Fruit fly (Drosophila melanogaster): ENCODE measurements around the gene hh.
A peak's percentile ranks its signal among the peaks of the same experiment; 100 is the strongest.

The hh gene

DNA sequence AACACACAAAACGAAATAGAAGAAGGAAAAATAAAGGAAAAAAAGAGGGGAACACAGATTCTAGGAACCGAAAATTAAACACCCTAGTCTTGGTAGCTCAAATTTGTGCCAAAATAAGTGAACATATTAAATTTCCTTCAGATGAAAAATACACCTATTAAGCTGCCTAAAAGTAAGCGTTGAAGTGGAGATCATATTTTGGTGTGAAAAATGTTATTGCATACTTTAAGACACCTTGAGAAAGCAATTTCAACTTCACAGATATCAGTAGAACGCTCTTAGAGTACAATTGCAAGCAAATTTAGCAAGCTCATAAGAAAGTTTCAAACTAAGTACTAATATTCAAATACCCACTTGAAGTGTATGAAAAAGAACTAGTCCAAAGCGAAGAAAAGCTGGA lies 31.0 kb downstream of the hh start (continued):
- TF ChIP-seq CG2129 (GFP tag; IDR thresholded peaks at IDR 0.05; ENCODE audit: partially characterized antibody) (no peak), CG18619 (GFP tag; optimal IDR thresholded peaks at IDR 0.05) (peak; percentile 37), Hr51 (GFP tag; optimal IDR thresholded peaks at IDR 0.05) (peak in 1 of 2 experiments; percentile 18), sim (GFP tag; IDR thresholded peaks at IDR 0.05) (no peak), CG12659 (GFP tag; optimal IDR thresholded peaks at IDR 0.05) (peak; percentile 2), CG2678 (tag; optimal IDR thresholded peaks at IDR 0.05) (peak; percentile 56), mirr (GFP tag; optimal IDR thresholded peaks at IDR 0.05) (no peak), TFAM (GFP tag; optimal IDR thresholded peaks at IDR 0.05) (no peak), GATAe (GFP tag; conservative IDR thresholded peaks at IDR 0.05) (no peak), CG31224 (GFP tag; IDR thresholded peaks at IDR 0.05) (no peak), seq (GFP tag; IDR thresholded peaks at IDR 0.05) (no peak), Chrac-16 (GFP tag; optimal IDR thresholded peaks at IDR 0.05) (no peak), CG8924 (tag; optimal IDR thresholded peaks at IDR 0.05) (no peak), CG10321 (GFP tag; IDR thresholded peaks at IDR 0.05) (no peak), Gsc (GFP tag; IDR thresholded peaks at IDR 0.05) (no peak), cas (GFP tag; IDR thresholded peaks at IDR 0.05) (no peak), CG4707 (GFP tag; optimal IDR thresholded peaks at IDR 0.05) (no peak), CG13894 (tag; optimal IDR thresholded peaks at IDR 0.05) (no peak), CG30403 (GFP tag; optimal IDR thresholded peaks at IDR 0.05) (peak; percentile 8), maf-S (GFP tag; optimal IDR thresholded peaks at IDR 0.05) (no peak), CG6813 (GFP tag; optimal IDR thresholded peaks at IDR 0.05) (no peak), Dll (GFP tag; IDR thresholded peaks at IDR 0.05; ENCODE audit: partially characterized antibody) (no peak), trem (tag; optimal IDR thresholded peaks at IDR 0.05) (no peak), ranshi (GFP tag; IDR thresholded peaks at IDR 0.05) (no peak), ftz-f1 (GFP tag; optimal IDR thresholded peaks at IDR 0.05) (no peak), CG9727 (GFP tag; optimal IDR thresholded peaks at IDR 0.05) (peak; percentile 4), dysf (GFP tag; IDR thresholded peaks at IDR 0.05) (peak; percentile 24; the same call in 1 of the 3 replicates), ttk (GFP tag; IDR thresholded peaks at IDR 0.05) (no peak), H2.0 (GFP tag; IDR thresholded peaks at IDR 0.05) (no peak), CG4282 (GFP tag; optimal IDR thresholded peaks at IDR 0.05) (no peak), hb (GFP tag; IDR thresholded peaks at IDR 0.05; ENCODE audit: partially characterized antibody) (no peak), CG13296 (GFP tag; optimal IDR thresholded peaks at IDR 0.05) (peak; percentile 1), CG14014 (GFP tag; IDR thresholded peaks at IDR 0.05) (no peak), mam (GFP tag; optimal IDR thresholded peaks at IDR 0.05) (peak; percentile 34), ap (GFP tag; IDR thresholded peaks at IDR 0.05) (no peak), Bteb2 (GFP tag; optimal IDR thresholded peaks at IDR 0.05) (no peak), CG12744 (GFP tag; optimal IDR thresholded peaks at IDR 0.05) (no peak), pfk (GFP tag; optimal IDR thresholded peaks at IDR 0.05) (no peak), Stat92E (GFP tag; optimal IDR thresholded peaks at IDR 0.05) (no peak), CG31388 (GFP tag; optimal IDR thresholded peaks at IDR 0.05) (no peak), dmrt99B (tag; optimal IDR thresholded peaks at IDR 0.05) (peak; percentile 29), CG15073 (GFP tag; optimal IDR thresholded peaks at IDR 0.05) (no peak), ara (GFP tag; IDR thresholded peaks at IDR 0.05) (no peak), caup (GFP tag; optimal IDR thresholded peaks at IDR 0.05; ENCODE audit: severe bottlenecking) (no peak), CG16863 (GFP tag; optimal IDR thresholded peaks at IDR 0.05) (no peak), CG5245 (GFP tag; optimal IDR thresholded peaks at IDR 0.05) (no peak), Ravus (GFP tag; IDR thresholded peaks at IDR 0.05) (no peak), CG7839 (tag; optimal IDR thresholded peaks at IDR 0.05) (peak; percentile 46), tgo (GFP tag; IDR thresholded peaks at IDR 0.05) (no peak), Rx (GFP tag; IDR thresholded peaks at IDR 0.05) (no peak)

Measured in whole organism, embryonic.